Worm (Caenorhabditis elegans) whole organism, mixed stage, embryonic: ENCODE measurements around the gene Y50D4C.6.

Source experiments
- bed-3 ChIP-seq: fragments of 200-800 bp; sonication (Bioruptor generic); optimal IDR thresholded peaks from 3 replicates; lab custom pipeline; 2018; ENCODE audit warnings: mild to moderate bottlenecking, missing genetic modification characterization, moderate library complexity, missing compliant biosample characterization
- ces-1 ChIP-seq: fragments of 150-350 bp; optimal IDR thresholded peaks from 2 replicates; lab custom pipeline; 2014; ENCODE audit warnings: missing biosample characterization, missing genetic modification reagents, missing genetic modification characterization
- drap-1 ChIP-seq: fragments of 200-800 bp; sonication (Bioruptor generic); optimal IDR thresholded peaks from 3 replicates; lab custom pipeline; 2018; ENCODE audit warnings: mild to moderate bottlenecking, missing genetic modification characterization, missing compliant biosample characterization
- elt-1 ChIP-seq: sonication (generic microtip); optimal IDR thresholded peaks from 2 replicates; lab custom pipeline; 2017; ENCODE audit warnings: missing genetic modification characterization, mild to moderate bottlenecking, missing compliant biosample characterization, antibody characterized with exemption, moderate library complexity, borderline replicate concordance; ENCODE audit not compliant: insufficient read depth
- lsy-2 ChIP-seq: fragments of 150-350 bp; optimal IDR thresholded peaks from 2 replicates; lab custom pipeline; 2014; ENCODE audit warnings: missing biosample characterization, missing genetic modification characterization
- mep-1 ChIP-seq: fragments of 150-350 bp; optimal IDR thresholded peaks from 2 replicates; lab custom pipeline; 2017; ENCODE audit warnings: missing biosample characterization, missing genetic modification reagents, missing genetic modification characterization, inconsistent platforms
- mls-2 ChIP-seq: sonication (generic microtip); optimal IDR thresholded peaks from 2 replicates; lab custom pipeline; 2016; ENCODE audit warnings: mild to moderate bottlenecking, missing genetic modification characterization, moderate library complexity, missing compliant biosample characterization
- nhr-28 ChIP-seq: fragments of 150-350 bp; optimal IDR thresholded peaks from 2 replicates; lab custom pipeline; 2014; ENCODE audit warnings: missing biosample characterization, missing genetic modification characterization
- nhr-76 ChIP-seq: sonication (generic microtip); optimal IDR thresholded peaks from 2 replicates; lab custom pipeline; 2017; ENCODE audit warnings: missing biosample characterization, missing genetic modification characterization
- pha-4 ChIP-seq: fragments of 150-350 bp; optimal IDR thresholded peaks from 2 replicates; lab custom pipeline; 2018; ENCODE audit warnings: missing biosample characterization, missing genetic modification reagents, missing genetic modification characterization
- unc-120 ChIP-seq: sonication (generic microtip); optimal IDR thresholded peaks from 2 replicates; lab custom pipeline; 2017; ENCODE audit warnings: missing genetic modification characterization, missing compliant biosample characterization; ENCODE audit not compliant: poor library complexity, severe bottlenecking
- unc-39 ChIP-seq: fragments of 150-350 bp; optimal IDR thresholded peaks from 2 replicates; lab custom pipeline; 2014; ENCODE audit warnings: missing biosample characterization, missing genetic modification characterization
- unc-62 ChIP-seq: fragments of 150-350 bp; optimal IDR thresholded peaks from 2 replicates; lab custom pipeline; 2014; ENCODE audit warnings: missing biosample characterization, missing genetic modification reagents, missing genetic modification characterization

- TF ChIP-seq nhr-76 (no peak), mls-2 (tag; lab: Kevin White, UChicago) (no peak), unc-62 (GFP tag; lab: Kevin White, UChicago) (no peak), lsy-2 (tag; lab: Kevin White, UChicago) (no peak), nhr-28 (tag; lab: Kevin White, UChicago) (no peak), pha-4 (tag; lab: Kevin White, UChicago) (no peak), drap-1 (GFP tag; lab: Kevin White, UChicago) (no peak), ces-1 (no peak), bed-3 (GFP tag; lab: Kevin White, UChicago) (no peak), unc-39 (no peak), elt-1 (tag; lab: Kevin White, UChicago) (no peak), mep-1 (no peak), unc-120 (no peak)
These were observed 40.6 kb upstream of the Y50D4C.6 start for ce11 chrV:990300-990699.
